Fruit fly (Drosophila melanogaster): ENCODE results near the gene awd.

awd gene

DNA sequence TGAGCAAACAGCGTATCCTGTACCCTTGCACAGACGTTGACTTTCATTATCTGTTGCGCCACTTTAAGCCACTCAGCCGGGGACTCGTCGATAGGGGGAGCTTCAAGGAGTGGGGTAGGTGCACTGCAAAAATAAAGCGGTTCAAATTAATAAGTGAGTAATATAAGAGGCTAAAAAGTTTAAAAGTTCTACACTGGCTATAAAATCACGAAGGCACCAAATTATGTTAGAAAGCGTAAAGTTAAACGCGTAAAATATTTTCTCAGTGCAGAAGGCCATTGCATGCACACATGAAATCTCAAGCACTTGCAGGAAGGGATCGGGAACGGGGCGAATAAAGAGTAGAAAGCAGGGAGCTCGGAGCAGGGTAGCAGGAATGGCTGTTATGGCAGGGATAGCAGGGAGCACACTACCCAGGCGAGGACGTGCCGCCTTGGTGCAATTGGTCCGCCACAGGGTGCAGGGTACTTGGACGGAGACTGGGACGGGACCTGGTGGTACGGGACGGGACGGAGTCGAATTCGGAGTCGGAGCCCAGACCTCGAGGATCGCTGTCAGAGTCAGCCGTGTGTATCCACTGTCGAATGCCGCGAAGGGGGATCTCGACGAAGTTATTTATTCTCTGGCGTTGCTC lies 47.6 kb downstream of the awd start:
- TF ChIP-seq Clk (GFP tag; optimal IDR thresholded peaks at IDR 0.05) (no peak), CG12768 (GFP tag; optimal IDR thresholded peaks at IDR 0.05) (no peak), CG11617 (GFP tag; optimal IDR thresholded peaks at IDR 0.05) (no peak), CG5204 (GFP tag; optimal IDR thresholded peaks at IDR 0.05) (no peak), Hr96 (GFP tag; optimal IDR thresholded peaks at IDR 0.05) (no peak), CG33017 (tag; optimal IDR thresholded peaks at IDR 0.05) (no peak), kay (GFP tag; ENCODE audit: borderline replicate concordance) (no peak), CG14711 (tag; optimal IDR thresholded peaks at IDR 0.05) (no peak), CG1620 (GFP tag; optimal IDR thresholded peaks at IDR 0.05) (no peak), bab1 (GFP tag; optimal IDR thresholded peaks at IDR 0.05) (no peak), tj (GFP tag; optimal IDR thresholded peaks at IDR 0.05) (no peak), CG7101 (tag; optimal IDR thresholded peaks at IDR 0.05) (no peak), CG7045 (GFP tag; optimal IDR thresholded peaks at IDR 0.05) (no peak), ovo (GFP tag; optimal IDR thresholded peaks at IDR 0.05) (no peak), Crg-1 (GFP tag; optimal IDR thresholded peaks at IDR 0.05) (no peak), toe (GFP tag; optimal IDR thresholded peaks at IDR 0.05) (no peak), Mnt (GFP tag; optimal IDR thresholded peaks at IDR 0.05) (no peak), cnc (optimal IDR thresholded peaks at IDR 0.05) (no peak)

dm6 chr3R:31697606-31698005 lies 48.3 kb downstream of the awd start:
- TF ChIP-seq bab1 (GFP tag; optimal IDR thresholded peaks at IDR 0.05) (no peak), CG12768 (GFP tag; optimal IDR thresholded peaks at IDR 0.05) (no peak), pad (GFP tag; optimal IDR thresholded peaks at IDR 0.05) (no peak), toe (GFP tag; optimal IDR thresholded peaks at IDR 0.05) (no peak), ovo (GFP tag; optimal IDR thresholded peaks at IDR 0.05) (no peak), CG14711 (tag; optimal IDR thresholded peaks at IDR 0.05) (no peak)

DNA sequence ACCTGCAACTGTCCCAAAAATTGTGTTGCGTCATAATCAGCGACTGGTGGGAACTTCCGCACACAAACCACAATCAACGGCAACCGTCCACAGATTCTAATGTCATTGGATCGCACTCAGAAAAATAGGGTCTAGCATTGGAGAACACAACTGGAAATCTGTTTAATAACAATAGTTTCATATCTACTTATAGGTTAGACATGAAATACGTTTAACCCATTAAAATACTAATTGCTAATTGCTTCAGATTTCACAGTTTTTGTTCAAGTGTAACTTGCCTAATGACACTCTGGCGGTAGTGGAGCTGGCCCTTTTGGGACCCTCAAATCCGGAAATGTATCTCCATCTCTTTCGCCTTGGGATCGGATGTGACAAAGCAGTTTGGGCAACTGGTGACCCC lies 49.2 kb downstream of the awd start:
- TF ChIP-seq Crg-1 (GFP tag; optimal IDR thresholded peaks at IDR 0.05) (no peak), tj (GFP tag; optimal IDR thresholded peaks at IDR 0.05) (no peak), CG5204 (GFP tag; optimal IDR thresholded peaks at IDR 0.05) (no peak)

Measured in whole organism, adult.